Worm (Caenorhabditis elegans): ENCODE results near the gene srsx-39.

DNA sequence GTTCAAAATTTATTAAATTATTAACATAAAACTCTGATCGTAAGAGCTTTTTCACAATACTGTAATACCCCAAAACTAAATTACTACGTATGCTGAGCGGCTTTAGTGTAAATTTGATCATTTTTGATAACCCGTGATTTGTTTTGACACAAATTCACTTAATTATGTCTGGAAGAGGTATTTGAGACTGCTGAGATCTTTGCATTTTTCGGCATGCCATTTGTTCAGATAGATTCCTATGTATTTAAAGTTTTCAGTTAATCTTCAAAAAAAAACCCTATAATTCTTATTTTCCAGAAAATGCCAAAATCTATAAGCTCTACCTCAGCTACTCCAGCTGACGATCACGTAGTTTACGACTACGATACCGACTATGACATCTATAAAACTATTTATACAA lies 26.3 kb downstream of the srsx-39 start, which contains the start of gene srw-15:
- TF ChIP-seq ceh-13 (GFP tag; optimal IDR thresholded peaks at IDR 0.05) (no peak), ets-7 (tag; optimal IDR thresholded peaks at IDR 0.05) (no peak), tbx-11 (GFP tag; IDR thresholded peaks at IDR 0.05) (no peak), tra-4 (tag; optimal IDR thresholded peaks at IDR 0.05) (no peak)

Measured in whole organism, early embryonic.